Fruit fly (Drosophila melanogaster) whole organism, pupa: ENCODE measurements around the gene Ubr1.

ENCODE experiments used
- CG10348 ChIP-seq: fragments of 200-800 bp; sonication (Bioruptor generic); IDR thresholded peaks from 2 replicates; pipeline ENCODE4 v1.3.6; 2022; ENCODE audit warnings: missing biosample characterization, missing genetic modification characterization
- CG12605 ChIP-seq: fragments of 200-800 bp; sonication (Bioruptor generic); IDR thresholded peaks from 2 replicates; pipeline ENCODE4 v1.3.6; 2022; ENCODE audit warnings: missing biosample characterization, missing genetic modification characterization
- CG13204 ChIP-seq: fragments of 200-800 bp; sonication (Bioruptor generic); optimal IDR thresholded peaks from 2 replicates; lab custom pipeline; 2018; ENCODE audit warnings: missing biosample characterization, mild to moderate bottlenecking, missing genetic modification characterization, moderate library complexity
- CG14655 ChIP-seq: fragments of 200-800 bp; sonication (Bioruptor generic); optimal IDR thresholded peaks from 3 replicates; lab custom pipeline; 2017; ENCODE audit warnings: mild to moderate bottlenecking, missing biosample characterization, missing genetic modification reagents, missing genetic modification characterization
- CG15710 ChIP-seq: fragments of 200-800 bp; sonication (Bioruptor generic); optimal IDR thresholded peaks from 2 replicates; lab custom pipeline; 2018; ENCODE audit warnings: missing biosample characterization, mild to moderate bottlenecking, missing genetic modification characterization, moderate library complexity
- CG32121 ChIP-seq: fragments of 200-800 bp; sonication (Bioruptor generic); IDR thresholded peaks from 2 replicates; pipeline ENCODE4 v1.3.6; 2022; ENCODE audit warnings: missing biosample characterization, missing genetic modification characterization
- CG8159 ChIP-seq: fragments of 200-800 bp; sonication (Bioruptor generic); optimal IDR thresholded peaks from 3 replicates; lab custom pipeline; 2018; ENCODE audit warnings: missing biosample characterization, mild to moderate bottlenecking, missing genetic modification characterization, moderate library complexity
- CG8301 ChIP-seq: fragments of 200-800 bp; sonication (Bioruptor generic); optimal IDR thresholded peaks from 2 replicates; lab custom pipeline; 2018; ENCODE audit warnings: missing biosample characterization, mild to moderate bottlenecking, missing genetic modification characterization
- EcR ChIP-seq: fragments of 200-800 bp; sonication (Bioruptor generic); optimal IDR thresholded peaks from 3 replicates; lab custom pipeline; 2019; ENCODE audit warnings: missing biosample characterization, missing genetic modification characterization, mild to moderate bottlenecking, moderate library complexity, missing genetic modification reagents
- Pif1A ChIP-seq: fragments of 200-800 bp; sonication (Bioruptor generic); optimal IDR thresholded peaks from 3 replicates; lab custom pipeline; 2016; ENCODE audit warnings: missing biosample characterization, missing genetic modification characterization
- Pif1B ChIP-seq: fragments of 200-800 bp; sonication (Bioruptor generic); optimal IDR thresholded peaks from 3 replicates; lab custom pipeline; 2016; ENCODE audit warnings: missing biosample characterization, missing genetic modification characterization
- Snoo ChIP-seq: fragments of 200-800 bp; sonication (Bioruptor generic); optimal IDR thresholded peaks from 3 replicates; lab custom pipeline; 2017; ENCODE audit warnings: missing biosample characterization, mild to moderate bottlenecking, missing genetic modification characterization, inconsistent platforms
- fd96Ca ChIP-seq: fragments of 200-800 bp; sonication (Bioruptor generic); IDR thresholded peaks from 3 replicates; pipeline ENCODE4 v1.3.6; 2022; ENCODE audit warnings: missing biosample characterization, missing genetic modification characterization
- rn ChIP-seq: fragments of 200-800 bp; sonication (Bioruptor generic); IDR thresholded peaks from 2 replicates; pipeline ENCODE4 v1.3.6; 2022; ENCODE audit warnings: missing biosample characterization, missing genetic modification characterization

DNA sequence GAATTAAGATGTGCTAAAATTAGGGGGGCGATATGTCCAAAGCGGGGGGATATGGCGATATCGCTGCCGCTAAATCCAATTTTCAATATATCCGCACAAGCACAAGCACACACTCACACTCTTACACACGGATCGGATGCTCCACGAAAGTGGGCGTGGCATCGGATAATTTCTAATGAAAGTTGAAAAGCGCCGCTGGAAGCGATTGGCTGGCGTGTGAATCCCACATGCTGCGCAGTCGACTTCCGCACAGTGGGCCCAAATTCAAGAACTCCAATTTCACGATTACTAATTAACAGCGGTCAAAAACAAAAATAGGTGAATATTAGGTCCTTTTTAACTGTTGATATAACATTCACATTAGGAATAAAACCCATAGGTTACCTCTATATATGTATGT is 56.5 kb downstream of the Ubr1 start:
- TF ChIP-seq Pif1A (GFP tag; lab: Kevin White, UChicago) (no peak), rn (GFP tag; lab: Robert Waterston, UW) (no peak), CG12605 (GFP tag; lab: Robert Waterston, UW) (no peak), CG15710 (tag; lab: Kevin White, UChicago) (no peak), CG8301 (tag; lab: Kevin White, UChicago) (no peak), CG8159 (no peak), CG13204 (GFP tag; lab: Kevin White, UChicago) (no peak), Snoo (tag; lab: Kevin White, UChicago) (no peak), Pif1B (GFP tag; lab: Kevin White, UChicago) (no peak), CG14655 (GFP tag; lab: Kevin White, UChicago) (no peak), fd96Ca (GFP tag; lab: Robert Waterston, UW) (no peak), EcR (GFP tag; lab: Kevin White, UChicago) (no peak), CG32121 (GFP tag; lab: Robert Waterston, UW) (no peak), CG10348 (no peak)
